Fruit fly (Drosophila melanogaster): ENCODE results near the gene CG33307.

Gene CG33307

dm6 chr2L:13867653-13868052, 26.3 kb upstream of the CG33307 start:
- TF ChIP-seq insv (optimal IDR thresholded peaks at IDR 0.05) (no peak), Myc (optimal IDR thresholded peaks at IDR 0.05) (no peak), Sin3A (optimal IDR thresholded peaks at IDR 0.05) (no peak), h (optimal IDR thresholded peaks at IDR 0.05) (no peak), psq (optimal IDR thresholded peaks at IDR 0.05) (no peak), ttk (optimal IDR thresholded peaks at IDR 0.05) (no peak)

dm6 chr2L:13851098-13851497, 9.8 kb upstream of the CG33307 start:
- TF ChIP-seq ttk (optimal IDR thresholded peaks at IDR 0.05), result no peak
- TF ChIP-seq Sin3A (optimal IDR thresholded peaks at IDR 0.05), result no peak
- TF ChIP-seq h (optimal IDR thresholded peaks at IDR 0.05), result no peak
- no peak for TF ChIP-seq insv (optimal IDR thresholded peaks at IDR 0.05)
- TF ChIP-seq Myc (optimal IDR thresholded peaks at IDR 0.05), result no peak
- no peak for TF ChIP-seq psq (optimal IDR thresholded peaks at IDR 0.05)

- TF ChIP-seq h (optimal IDR thresholded peaks at IDR 0.05) (no peak), insv (optimal IDR thresholded peaks at IDR 0.05) (no peak)
Observed at dm6 chr2L:13849125-13849524, 7.8 kb upstream of the CG33307 start, which contains the start of gene CG7968. Gene CG7968 (plus strand): TSS chr2L:13849400.

DNA sequence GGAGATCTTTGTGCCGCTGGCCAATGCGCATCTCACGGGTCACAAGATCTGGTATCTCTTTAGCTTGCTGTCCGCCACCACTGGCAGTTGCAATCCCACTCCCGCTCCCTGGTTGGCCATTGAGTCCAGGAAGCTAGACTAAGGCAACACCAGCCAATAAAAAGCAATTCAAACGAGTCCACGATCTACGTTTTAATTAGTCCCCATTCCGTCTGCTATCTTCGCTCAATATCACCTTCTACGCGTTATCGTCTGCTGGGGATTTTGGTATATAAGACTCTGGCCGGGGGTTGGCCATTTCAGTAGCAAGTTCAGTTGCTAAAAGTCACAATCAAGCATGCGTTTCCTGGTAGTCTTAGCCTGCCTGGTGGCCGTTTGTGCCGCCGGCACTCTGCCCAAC, 6.3 kb upstream of the CG33307 start, which contains the start of gene CG7953:
Gene CG7953, plus strand, starts transcription at position 301 of the 400 bp plus-strand sequence.
- no peak for TF ChIP-seq Myc (optimal IDR thresholded peaks at IDR 0.05)
- TF ChIP-seq h (optimal IDR thresholded peaks at IDR 0.05), result no peak
- no peak for TF ChIP-seq ttk (optimal IDR thresholded peaks at IDR 0.05)
- no peak for TF ChIP-seq psq (optimal IDR thresholded peaks at IDR 0.05)
- no peak for TF ChIP-seq insv (optimal IDR thresholded peaks at IDR 0.05)
- TF ChIP-seq Sin3A (optimal IDR thresholded peaks at IDR 0.05), result no peak

dm6 chr2L:13846239-13846802, 5.0 kb upstream of the CG33307 start, which contains the start of gene CG7916:
Gene CG7916 (plus strand): TSS chr2L:13846752.
- no peak for TF ChIP-seq psq (optimal IDR thresholded peaks at IDR 0.05)
- TF ChIP-seq insv (optimal IDR thresholded peaks at IDR 0.05), result no peak
- TF ChIP-seq Myc (optimal IDR thresholded peaks at IDR 0.05), result no peak
- no peak for TF ChIP-seq Sin3A (optimal IDR thresholded peaks at IDR 0.05)
- TF ChIP-seq ttk (optimal IDR thresholded peaks at IDR 0.05), result no peak
- TF ChIP-seq h (optimal IDR thresholded peaks at IDR 0.05), result no peak

DNA sequence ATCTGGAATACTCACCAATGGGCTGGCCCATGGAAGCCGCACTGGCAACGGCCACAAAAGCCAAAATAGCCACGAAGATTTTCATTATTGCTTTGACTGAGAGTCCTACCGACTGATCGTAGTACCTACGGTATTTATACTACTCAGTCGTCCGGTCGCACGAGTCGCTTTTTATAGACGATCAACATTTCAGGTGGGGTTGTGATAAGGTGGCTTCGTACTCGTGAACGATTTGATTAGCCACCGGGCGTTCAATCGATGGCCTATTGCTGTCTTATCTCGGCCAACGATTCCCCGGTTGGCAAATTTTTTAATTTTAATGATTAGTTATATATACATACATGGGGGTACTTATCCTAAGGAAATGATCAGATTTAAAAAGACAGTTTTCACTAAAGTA, 3.9 kb upstream of the CG33307 start, which contains the start of gene CG8997:
Gene CG8997, minus strand, starts transcription at position 148 of the 400 bp plus-strand sequence.
- TF ChIP-seq psq (optimal IDR thresholded peaks at IDR 0.05) (no peak), Myc (optimal IDR thresholded peaks at IDR 0.05) (no peak), h (optimal IDR thresholded peaks at IDR 0.05) (no peak), Sin3A (optimal IDR thresholded peaks at IDR 0.05) (no peak), insv (optimal IDR thresholded peaks at IDR 0.05) (no peak), ttk (optimal IDR thresholded peaks at IDR 0.05) (no peak)

dm6 chr2L:13843692-13844284, 2.5 kb upstream of the CG33307 start, which contains the start of gene CG33306:
Gene CG33306 (minus strand): TSS chr2L:13843742.
- TF ChIP-seq insv (optimal IDR thresholded peaks at IDR 0.05), result no peak
- no peak for TF ChIP-seq psq (optimal IDR thresholded peaks at IDR 0.05)
- no peak for TF ChIP-seq Myc (optimal IDR thresholded peaks at IDR 0.05)
- no peak for TF ChIP-seq ttk (optimal IDR thresholded peaks at IDR 0.05)

DNA sequence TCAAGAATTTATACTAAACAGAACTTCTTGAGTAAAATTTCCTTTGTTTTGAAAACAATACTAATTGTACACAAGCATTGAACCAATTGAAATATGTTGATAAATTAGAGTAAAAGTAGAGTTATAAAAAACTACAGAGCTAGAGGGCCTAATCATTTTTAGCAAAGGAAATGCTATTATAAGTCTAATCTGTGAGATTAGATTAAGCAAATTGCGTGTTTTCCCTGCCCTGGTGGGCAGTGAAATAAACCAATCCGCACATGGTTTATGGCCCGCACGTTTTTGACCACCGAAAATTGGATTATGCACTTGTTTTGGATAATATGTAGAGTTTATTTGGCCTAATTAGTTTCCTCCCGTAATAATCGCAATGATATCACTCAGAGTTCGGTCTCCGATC, 1.3 kb upstream of the CG33307 start:
- TF ChIP-seq ttk (optimal IDR thresholded peaks at IDR 0.05), result no peak

dm6 chr2L:13842078-13842477, 758 bp upstream of the CG33307 start:
- TF ChIP-seq h (optimal IDR thresholded peaks at IDR 0.05) (no peak), psq (optimal IDR thresholded peaks at IDR 0.05) (no peak)

dm6 chr2L:13839744-13840151, 1.6 kb downstream of the CG33307 start:
- TF ChIP-seq Sin3A (optimal IDR thresholded peaks at IDR 0.05) (no peak), Myc (optimal IDR thresholded peaks at IDR 0.05) (no peak), psq (optimal IDR thresholded peaks at IDR 0.05) (no peak), h (optimal IDR thresholded peaks at IDR 0.05) (no peak), insv (optimal IDR thresholded peaks at IDR 0.05) (no peak), ttk (optimal IDR thresholded peaks at IDR 0.05) (no peak)

- no peak for TF ChIP-seq insv (optimal IDR thresholded peaks at IDR 0.05)
- TF ChIP-seq psq (optimal IDR thresholded peaks at IDR 0.05), result no peak
Observed at dm6 chr2L:13838647-13839390, 2.5 kb downstream of the CG33307 start.

DNA sequence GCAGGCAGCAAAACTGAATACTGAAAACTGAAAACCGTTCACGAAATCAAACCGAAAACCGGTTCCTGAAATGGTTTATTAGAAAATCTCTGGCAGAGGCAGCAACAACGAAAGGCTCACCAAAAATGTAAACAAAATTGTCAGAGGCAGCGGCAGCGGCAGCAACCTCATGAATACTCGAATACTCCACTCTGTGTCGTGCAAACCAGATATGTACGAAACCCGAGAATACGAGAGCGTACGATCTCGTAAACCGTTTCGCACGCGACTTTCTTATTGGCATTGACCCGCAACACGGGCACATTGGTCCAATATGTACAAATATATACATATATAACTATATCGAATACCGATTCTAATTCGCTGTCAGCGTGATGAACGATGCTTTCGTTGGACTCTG, 3.7 kb downstream of the CG33307 start:
- TF ChIP-seq Myc (optimal IDR thresholded peaks at IDR 0.05) (no peak), ttk (optimal IDR thresholded peaks at IDR 0.05) (no peak), psq (optimal IDR thresholded peaks at IDR 0.05) (no peak), insv (optimal IDR thresholded peaks at IDR 0.05) (no peak), Sin3A (optimal IDR thresholded peaks at IDR 0.05) (no peak), h (optimal IDR thresholded peaks at IDR 0.05) (no peak)

- TF ChIP-seq insv (optimal IDR thresholded peaks at IDR 0.05) (no peak), ttk (optimal IDR thresholded peaks at IDR 0.05) (no peak), Myc (optimal IDR thresholded peaks at IDR 0.05) (no peak), h (optimal IDR thresholded peaks at IDR 0.05) (no peak), Sin3A (optimal IDR thresholded peaks at IDR 0.05) (no peak), psq (optimal IDR thresholded peaks at IDR 0.05) (no peak)
Observed at dm6 chr2L:13835959-13836358, 5.4 kb downstream of the CG33307 start.
